Worm (Caenorhabditis elegans) whole organism, early embryonic: ENCODE data around the gene gcy-3.

ENCODE experiments used
- B0310.2 ChIP-seq: sonication (generic microtip); optimal IDR thresholded peaks from 2 replicates; lab custom pipeline; 2016; ENCODE audit warnings: mild to moderate bottlenecking, missing genetic modification characterization, missing compliant biosample characterization
- F13C5.2 ChIP-seq: sonication (generic microtip); optimal IDR thresholded peaks from 2 replicates; lab custom pipeline; 2017; ENCODE audit warnings: mild to moderate bottlenecking, missing genetic modification characterization, inconsistent platforms, missing compliant biosample characterization
- aly-1 ChIP-seq: sonication (generic microtip); optimal IDR thresholded peaks from 2 replicates; lab custom pipeline; 2016; ENCODE audit warnings: missing genetic modification characterization, missing compliant biosample characterization
- ama-1 ChIP-seq: fragments of 150-350 bp; optimal IDR thresholded peaks from 2 replicates; lab custom pipeline; 2014
- ceh-13 ChIP-seq: fragments of 200-800 bp; sonication (Bioruptor generic); optimal IDR thresholded peaks from 2 replicates; lab custom pipeline; 2018; ENCODE audit warnings: mild to moderate bottlenecking, missing genetic modification characterization, missing compliant biosample characterization
- ceh-36 ChIP-seq: sonication (generic microtip); optimal IDR thresholded peaks from 2 replicates; lab custom pipeline; 2016; ENCODE audit warnings: missing genetic modification characterization, inconsistent platforms, missing compliant biosample characterization
- ets-7 ChIP-seq: sonication (generic microtip); optimal IDR thresholded peaks from 2 replicates; lab custom pipeline; 2016; ENCODE audit warnings: missing genotype, missing genetic modification characterization, missing compliant biosample characterization
- flt-1 ChIP-seq: fragments of 200-800 bp; sonication (Bioruptor generic); IDR thresholded peaks from 2 replicates; pipeline ENCODE4 v1.3.6; 2022; ENCODE audit warnings: missing genetic modification characterization, missing compliant biosample characterization
- hmbx-1 ChIP-seq: sonication (generic microtip); optimal IDR thresholded peaks from 2 replicates; lab custom pipeline; 2016; ENCODE audit warnings: mild to moderate bottlenecking, missing genetic modification characterization, missing compliant biosample characterization
- hmg-4 ChIP-seq: fragments of 200-800 bp; sonication (Bioruptor generic); optimal IDR thresholded peaks from 2 replicates; lab custom pipeline; 2018; ENCODE audit warnings: mild to moderate bottlenecking, missing genetic modification characterization, missing compliant biosample characterization
- hnd-1 ChIP-seq: sonication (generic microtip); optimal IDR thresholded peaks from 2 replicates; lab custom pipeline; 2016; ENCODE audit warnings: missing genetic modification characterization, missing compliant biosample characterization
- pes-1 ChIP-seq: fragments of 200-800 bp; sonication (Bioruptor generic); IDR thresholded peaks from 2 replicates; pipeline ENCODE4 v1.3.6; 2022; ENCODE audit warnings: missing genetic modification reagents, missing genetic modification characterization, missing compliant biosample characterization
- scrt-1 ChIP-seq: fragments of 200-800 bp; sonication (Bioruptor generic); IDR thresholded peaks from 2 replicates; pipeline ENCODE4 v1.3.6; 2022; ENCODE audit warnings: missing genetic modification characterization, missing compliant biosample characterization
- sea-1 ChIP-seq: fragments of 200-800 bp; sonication (Bioruptor generic); conservative IDR thresholded peaks from 2 replicates; pipeline ENCODE4 v1.3.6; 2022; ENCODE audit warnings: missing genetic modification characterization, missing compliant biosample characterization
- tbx-11 ChIP-seq: fragments of 200-800 bp; sonication (Bioruptor generic); IDR thresholded peaks from 2 replicates; pipeline ENCODE4 v1.3.6; 2022; ENCODE audit warnings: missing genetic modification characterization, missing compliant biosample characterization
- tbx-37 ChIP-seq: fragments of 200-800 bp; sonication (Bioruptor generic); conservative IDR thresholded peaks from 2 replicates; pipeline ENCODE4 v1.3.6; 2022; ENCODE audit warnings: missing genetic modification reagents, missing genetic modification characterization, missing compliant biosample characterization
- tra-4 ChIP-seq: sonication (generic microtip); optimal IDR thresholded peaks from 2 replicates; lab custom pipeline; 2017; ENCODE audit warnings: missing genetic modification characterization, missing compliant biosample characterization

gcy-3 gene

ce11 chrII:9483342-9483741 lies 23.7 kb downstream of the gcy-3 start:
- TF ChIP-seq ceh-13 (GFP tag; lab: Kevin White, UChicago) (no peak), hmbx-1 (no peak), pes-1 (GFP tag; lab: Robert Waterston, UW) (no peak), tbx-37 (GFP tag; lab: Robert Waterston, UW) (no peak), sea-1 (GFP tag; lab: Robert Waterston, UW) (no peak), aly-1 (tag; lab: Kevin White, UChicago) (no peak), F13C5.2 (tag; lab: Kevin White, UChicago) (no peak), ets-7 (tag; lab: Kevin White, UChicago) (no peak), tra-4 (tag; lab: Kevin White, UChicago) (no peak), B0310.2 (tag; lab: Kevin White, UChicago) (no peak), hnd-1 (tag; lab: Kevin White, UChicago) (no peak), tbx-11 (GFP tag; lab: Robert Waterston, UW) (no peak), flt-1 (no peak), ceh-36 (tag; lab: Kevin White, UChicago) (no peak), hmg-4 (no peak)

- no peak for TF ChIP-seq sea-1 (GFP tag; lab: Robert Waterston, UW)
These were observed 24.6 kb downstream of the gcy-3 start for ce11 chrII:9482529-9482928.

DNA sequence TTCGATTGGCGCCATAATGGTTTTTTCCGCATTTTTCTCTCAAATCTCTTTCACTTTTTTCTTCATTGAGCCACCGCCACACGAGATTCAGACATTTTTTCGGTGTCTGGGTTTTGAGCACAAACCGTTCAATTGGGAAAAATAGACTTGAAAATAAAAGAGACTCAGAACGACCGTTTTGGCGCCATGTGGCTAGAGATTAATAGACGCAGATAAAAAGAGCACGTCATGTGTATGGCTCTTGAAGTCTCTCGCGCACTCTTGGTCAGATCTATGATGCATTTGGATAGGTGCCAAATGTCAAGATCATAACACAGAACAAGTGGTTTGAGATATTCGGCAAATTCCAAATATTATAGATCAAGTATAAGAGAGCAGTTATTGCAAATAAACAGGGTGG lies 25.7 kb downstream of the gcy-3 start:
- TF ChIP-seq tbx-11 (GFP tag; lab: Robert Waterston, UW) (no peak), ama-1 (no peak), sea-1 (GFP tag; lab: Robert Waterston, UW) (no peak), pes-1 (GFP tag; lab: Robert Waterston, UW) (no peak), tra-4 (tag; lab: Kevin White, UChicago) (no peak), hmg-4 (no peak), ets-7 (tag; lab: Kevin White, UChicago) (no peak), tbx-37 (GFP tag; lab: Robert Waterston, UW) (no peak), B0310.2 (tag; lab: Kevin White, UChicago) (no peak), aly-1 (tag; lab: Kevin White, UChicago) (no peak), ceh-36 (tag; lab: Kevin White, UChicago) (no peak)

DNA sequence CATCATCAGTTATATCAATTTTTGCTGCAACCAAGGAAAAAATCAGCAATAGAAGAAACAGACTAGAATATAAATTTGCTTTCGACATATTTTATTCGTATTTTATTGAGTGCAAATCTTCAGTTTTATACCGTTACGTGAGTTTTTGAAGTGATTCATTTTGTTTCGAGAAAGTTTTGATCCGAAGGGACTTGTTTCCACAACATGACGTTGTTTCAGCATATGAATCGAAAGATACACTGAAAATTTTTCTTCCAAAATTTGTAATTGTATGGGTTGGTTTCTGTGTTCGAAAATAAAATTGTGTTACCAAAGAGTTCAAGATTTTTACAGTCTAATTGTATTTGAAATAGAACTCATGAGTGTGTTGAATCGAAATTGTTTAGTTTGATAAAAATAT lies 27.1 kb downstream of the gcy-3 start, which contains the start of gene T19H5.7:
T19H5.7 (minus strand) TSS at position 101 of the 400 bp plus-strand sequence.
- no peak for TF ChIP-seq hmbx-1
- TF ChIP-seq F13C5.2 (tag; lab: Kevin White, UChicago), result no peak
- no peak for TF ChIP-seq B0310.2 (tag; lab: Kevin White, UChicago)
- TF ChIP-seq ama-1, result no peak
- no peak for TF ChIP-seq flt-1
- TF ChIP-seq tbx-37 (GFP tag; lab: Robert Waterston, UW), result no peak
- TF ChIP-seq ceh-13 (GFP tag; lab: Kevin White, UChicago), result no peak
- no peak for TF ChIP-seq ceh-36 (tag; lab: Kevin White, UChicago)
- TF ChIP-seq hmg-4, result no peak
- no peak for TF ChIP-seq tra-4 (tag; lab: Kevin White, UChicago)
- TF ChIP-seq ets-7 (tag; lab: Kevin White, UChicago), result no peak
- no peak for TF ChIP-seq pes-1 (GFP tag; lab: Robert Waterston, UW)
- TF ChIP-seq sea-1 (GFP tag; lab: Robert Waterston, UW), result no peak
- no peak for TF ChIP-seq hnd-1 (tag; lab: Kevin White, UChicago)
- TF ChIP-seq tbx-11 (GFP tag; lab: Robert Waterston, UW), result no peak

DNA sequence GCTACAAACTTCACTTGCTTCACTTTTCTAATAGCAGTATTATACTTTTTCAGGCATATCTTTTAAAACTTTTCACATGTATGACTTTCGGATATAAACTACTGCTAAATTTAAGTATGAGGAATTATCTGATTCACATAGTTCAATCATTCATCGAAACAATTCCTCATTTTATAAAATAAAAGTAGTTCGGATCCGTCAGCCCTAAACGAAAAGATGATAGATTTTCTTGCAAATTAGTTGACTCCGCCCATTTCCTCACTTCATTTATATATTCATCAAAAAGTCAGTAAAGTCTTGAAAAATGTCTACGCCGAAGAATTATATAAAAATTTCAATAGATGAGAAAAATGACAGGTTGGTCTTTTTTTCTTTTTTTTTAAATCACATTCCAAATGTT lies 29.5 kb downstream of the gcy-3 start, which contains the start of gene chil-27:
chil-27 (plus strand) TSS at position 301 of the 400 bp plus-strand sequence.
- TF ChIP-seq hnd-1 (tag; lab: Kevin White, UChicago) (no peak), tra-4 (tag; lab: Kevin White, UChicago) (no peak)

- TF ChIP-seq tbx-11 (GFP tag; lab: Robert Waterston, UW) (no peak), ets-7 (tag; lab: Kevin White, UChicago) (no peak), sea-1 (GFP tag; lab: Robert Waterston, UW) (no peak), B0310.2 (tag; lab: Kevin White, UChicago) (no peak), F13C5.2 (tag; lab: Kevin White, UChicago) (no peak), ceh-36 (tag; lab: Kevin White, UChicago) (no peak), tra-4 (tag; lab: Kevin White, UChicago) (no peak), tbx-37 (GFP tag; lab: Robert Waterston, UW) (no peak), hmg-4 (no peak), aly-1 (tag; lab: Kevin White, UChicago) (no peak), flt-1 (no peak), hnd-1 (tag; lab: Kevin White, UChicago) (no peak), hmbx-1 (no peak), ceh-13 (GFP tag; lab: Kevin White, UChicago) (no peak), pes-1 (GFP tag; lab: Robert Waterston, UW) (no peak), ama-1 (no peak), scrt-1 (GFP tag; lab: Robert Waterston, UW) (no peak)
These were observed 32.5 kb downstream of the gcy-3 start, which contains the start of the genes chil-25 and chil-26 for ce11 chrII:9474367-9475105. Gene chil-25, minus strand, starts transcription at chrII:9474467. Gene chil-26, plus strand, starts transcription at chrII:9475055.

ce11 chrII:9470027-9470426 lies 37.1 kb downstream of the gcy-3 start, which contains the start of gene T19H5.6:
Gene T19H5.6, minus strand, starts transcription at chrII:9470221.
- no peak for TF ChIP-seq F13C5.2 (tag; lab: Kevin White, UChicago)
- TF ChIP-seq tra-4 (tag; lab: Kevin White, UChicago), result no peak
- no peak for TF ChIP-seq ceh-36 (tag; lab: Kevin White, UChicago)
- no peak for TF ChIP-seq ama-1
- no peak for TF ChIP-seq sea-1 (GFP tag; lab: Robert Waterston, UW)
- TF ChIP-seq ets-7 (tag; lab: Kevin White, UChicago), result no peak
- TF ChIP-seq scrt-1 (GFP tag; lab: Robert Waterston, UW), result no peak
- TF ChIP-seq tbx-37 (GFP tag; lab: Robert Waterston, UW), result no peak
- no peak for TF ChIP-seq hnd-1 (tag; lab: Kevin White, UChicago)
